Fruit fly (Drosophila melanogaster) whole organism, embryonic: Measurements from ENCODE around the gene CG32052.
A peak's percentile ranks its signal among the peaks of the same experiment; 100 is the strongest.

Experiments
- BEAF-32 ChIP-seq: fragments of 200-800 bp; sonication (Bioruptor generic); optimal IDR thresholded peaks from 3 replicates; lab custom pipeline; 2017; ENCODE audit warnings: missing biosample characterization, missing genetic modification characterization, mild to moderate bottlenecking, moderate library complexity, missing genetic modification reagents
- Blimp-1 ChIP-seq: fragments of 200-800 bp; sonication (Bioruptor generic); optimal IDR thresholded peaks from 3 replicates; lab custom pipeline; 2018; ENCODE audit warnings: missing biosample characterization, missing genetic modification characterization, mild to moderate bottlenecking, moderate library complexity, missing genetic modification reagents
- CG10462 ChIP-seq: fragments of 200-800 bp; sonication (Bioruptor generic); optimal IDR thresholded peaks from 2 replicates; lab custom pipeline; 2016; ENCODE audit warnings: missing biosample characterization, missing genetic modification characterization
- CG11504 ChIP-seq: fragments of 200-800 bp; sonication (Bioruptor generic); optimal IDR thresholded peaks from 3 replicates; lab custom pipeline; 2019; ENCODE audit warnings: missing biosample characterization, mild to moderate bottlenecking, missing genetic modification characterization, moderate library complexity
- CG12219 ChIP-seq: fragments of 200-800 bp; sonication (Bioruptor generic); optimal IDR thresholded peaks from 3 replicates; lab custom pipeline; 2018; ENCODE audit warnings: missing biosample characterization, mild to moderate bottlenecking, missing genetic modification characterization
- CG12391 ChIP-seq: fragments of 200-800 bp; sonication (Bioruptor generic); optimal IDR thresholded peaks from 3 replicates; lab custom pipeline; 2018; ENCODE audit warnings: missing biosample characterization, mild to moderate bottlenecking, missing genetic modification characterization, moderate library complexity
- CG12769 ChIP-seq: fragments of 200-800 bp; sonication (Bioruptor generic); optimal IDR thresholded peaks from 2 replicates; lab custom pipeline; 2019; ENCODE audit warnings: missing biosample characterization, mild to moderate bottlenecking, missing genetic modification characterization, moderate library complexity
- CG13624 ChIP-seq: fragments of 200-800 bp; sonication (Bioruptor generic); optimal IDR thresholded peaks from 2 replicates; lab custom pipeline; 2016; ENCODE audit warnings: missing biosample characterization, missing genetic modification characterization
- CG1529 ChIP-seq: fragments of 200-800 bp; sonication (Bioruptor generic); optimal IDR thresholded peaks from 3 replicates; lab custom pipeline; 2018; ENCODE audit warnings: missing biosample characterization, missing genetic modification characterization
- CG18011 ChIP-seq: fragments of 200-800 bp; sonication (Bioruptor generic); optimal IDR thresholded peaks from 2 replicates; lab custom pipeline; 2017; ENCODE audit warnings: missing biosample characterization, missing genetic modification characterization, mild to moderate bottlenecking, moderate library complexity, missing genotype
- CG32772 ChIP-seq: fragments of 200-800 bp; sonication (Bioruptor generic); IDR thresholded peaks from 2 replicates; pipeline ENCODE4 v1.3.6; 2022; ENCODE audit warnings: missing biosample characterization, missing genetic modification characterization
- CG4404 ChIP-seq: fragments of 200-800 bp; sonication (Bioruptor generic); IDR thresholded peaks from 2 replicates; pipeline ENCODE4 v1.3.6; 2022; ENCODE audit warnings: missing biosample characterization, missing genetic modification characterization
- CG4617 ChIP-seq: fragments of 200-800 bp; sonication (Bioruptor generic); optimal IDR thresholded peaks from 3 replicates; lab custom pipeline; 2016; ENCODE audit warnings: missing biosample characterization, missing genetic modification characterization, borderline replicate concordance
- CG6175 ChIP-seq: fragments of 200-800 bp; sonication (Bioruptor generic); IDR thresholded peaks from 3 replicates; pipeline ENCODE4 v1.3.6; 2022; ENCODE audit warnings: missing biosample characterization, missing genetic modification characterization
- CG6689 ChIP-seq: fragments of 200-800 bp; sonication (Bioruptor generic); IDR thresholded peaks from 2 replicates; pipeline ENCODE4 v1.3.6; 2022; ENCODE audit warnings: missing biosample characterization, missing genetic modification characterization
- CG7271 ChIP-seq: fragments of 200-800 bp; sonication (Bioruptor generic); optimal IDR thresholded peaks from 2 replicates; lab custom pipeline; 2018; ENCODE audit warnings: missing biosample characterization, mild to moderate bottlenecking, missing genetic modification characterization, moderate library complexity
- CG8290 ChIP-seq, 3 experiments: fragments of 200-800 bp; sonication (Bioruptor generic); optimal IDR thresholded peaks; 2 replicates each; lab custom pipeline; 2016 to 2019; ENCODE audit warnings: missing biosample characterization in 3 of 3, missing genetic modification characterization in 3 of 3, mild to moderate bottlenecking in 2 of 3, moderate library complexity in 1 of 3
- Camta ChIP-seq: fragments of 200-800 bp; sonication (Bioruptor generic); optimal IDR thresholded peaks from 2 replicates; lab custom pipeline; 2016; ENCODE audit warnings: missing biosample characterization, missing genetic modification characterization
- CoRest ChIP-seq: fragments of 200-800 bp; sonication (Bioruptor generic); optimal IDR thresholded peaks from 3 replicates; lab custom pipeline; 2018; ENCODE audit warnings: missing biosample characterization, mild to moderate bottlenecking, missing genetic modification characterization, moderate library complexity
- D19B ChIP-seq: fragments of 200-800 bp; sonication (Bioruptor generic); optimal IDR thresholded peaks from 2 replicates; lab custom pipeline; 2017; ENCODE audit warnings: missing biosample characterization, mild to moderate bottlenecking, missing genetic modification characterization
- Dll ChIP-seq: fragments of 200-800 bp; sonication (Bioruptor generic); IDR thresholded peaks from 4 replicates; pipeline ENCODE4 v1.3.6; 2022; ENCODE audit warnings: missing biosample characterization, missing genetic modification characterization; ENCODE audit not compliant: partially characterized antibody
- Ets65A ChIP-seq: fragments of 200-800 bp; sonication (Bioruptor generic); peaks from one replicate; lab custom pipeline; 2016; ENCODE audit warnings: missing biosample characterization, missing genetic modification characterization
- HLH3B ChIP-seq: fragments of 200-800 bp; sonication (Bioruptor generic); IDR thresholded peaks from 2 replicates; pipeline ENCODE4 v1.3.6; 2022; ENCODE audit warnings: missing biosample characterization, missing genetic modification characterization
- HLH4C ChIP-seq: fragments of 200-800 bp; sonication (Bioruptor generic); IDR thresholded peaks from 3 replicates; pipeline ENCODE4 v1.3.6; 2022; ENCODE audit warnings: missing biosample characterization, missing genetic modification characterization; ENCODE audit not compliant: partially characterized antibody
- HmgD ChIP-seq: fragments of 200-800 bp; sonication (Bioruptor generic); optimal IDR thresholded peaks from 3 replicates; lab custom pipeline; 2016; ENCODE audit warnings: missing biosample characterization, missing genetic modification characterization
- Hmr ChIP-seq: fragments of 200-800 bp; sonication (Bioruptor generic); optimal IDR thresholded peaks from 3 replicates; lab custom pipeline; 2017; ENCODE audit warnings: mild to moderate bottlenecking, missing biosample characterization, missing genetic modification reagents, missing genetic modification characterization
- Neu2 ChIP-seq: fragments of 200-800 bp; sonication (Bioruptor generic); optimal IDR thresholded peaks from 3 replicates; lab custom pipeline; 2016; ENCODE audit warnings: missing biosample characterization, missing genetic modification characterization, borderline replicate concordance
- Sry-δ ChIP-seq: fragments of 200-800 bp; sonication (Bioruptor generic); optimal IDR thresholded peaks from 2 replicates; lab custom pipeline; 2016; ENCODE audit warnings: missing biosample characterization, missing genetic modification characterization
- Taf1 ChIP-seq: fragments of 200-800 bp; sonication (Bioruptor generic); IDR thresholded peaks from 2 replicates; pipeline ENCODE4 v1.3.6; 2022; ENCODE audit warnings: missing biosample characterization, missing genetic modification characterization
- Tbp ChIP-seq: fragments of >200 bp; optimal IDR thresholded peaks from 2 replicates; lab custom pipeline; 2018; ENCODE audit warnings: missing biosample characterization, missing genetic modification characterization
- ara ChIP-seq: fragments of 200-800 bp; sonication (Bioruptor generic); IDR thresholded peaks from 2 replicates; pipeline ENCODE4 v1.3.6; 2022; ENCODE audit warnings: missing biosample characterization, missing genetic modification characterization
- ase ChIP-seq: fragments of 200-800 bp; sonication (Bioruptor generic); IDR thresholded peaks from 3 replicates; pipeline ENCODE4 v1.3.6; 2022; ENCODE audit warnings: missing biosample characterization, missing genetic modification characterization
- chm ChIP-seq: fragments of 200-800 bp; sonication (Bioruptor generic); IDR thresholded peaks from 2 replicates; pipeline ENCODE4 v1.3.6; 2022; ENCODE audit warnings: missing biosample characterization, missing genetic modification characterization
- crp ChIP-seq, 2 experiments: fragments of 200-800 bp; sonication (Bioruptor generic); optimal IDR thresholded peaks; 2 replicates in 1 of 2; 3 replicates in 1 of 2; lab custom pipeline; 2017; ENCODE audit warnings: missing biosample characterization in 2 of 2, missing genetic modification characterization in 2 of 2, mild to moderate bottlenecking in 1 of 2, moderate library complexity in 1 of 2
- jumu ChIP-seq: fragments of 200-800 bp; sonication (Bioruptor generic); optimal IDR thresholded peaks from 3 replicates; lab custom pipeline; 2016; ENCODE audit warnings: missing biosample characterization, missing genetic modification characterization
- mirr ChIP-seq: fragments of 200-800 bp; sonication (Bioruptor generic); optimal IDR thresholded peaks from 3 replicates; lab custom pipeline; 2018; ENCODE audit warnings: missing biosample characterization, mild to moderate bottlenecking, missing genetic modification characterization
- nerfin-1 ChIP-seq: fragments of 200-800 bp; sonication (Bioruptor generic); optimal IDR thresholded peaks from 3 replicates; lab custom pipeline; 2019; ENCODE audit warnings: missing biosample characterization, mild to moderate bottlenecking, missing genetic modification characterization, moderate library complexity
- nmo ChIP-seq: fragments of 200-800 bp; sonication (Bioruptor generic); optimal IDR thresholded peaks from 2 replicates; lab custom pipeline; 2018; ENCODE audit warnings: missing biosample characterization, mild to moderate bottlenecking, missing genetic modification characterization, moderate library complexity
- odd ChIP-seq: fragments of 200-800 bp; sonication (Bioruptor generic); optimal IDR thresholded peaks from 2 replicates; lab custom pipeline; 2017; ENCODE audit warnings: missing biosample characterization, mild to moderate bottlenecking, missing genetic modification characterization
- psq ChIP-seq: fragments of 200-800 bp; sonication (Bioruptor generic); optimal IDR thresholded peaks from 2 replicates; lab custom pipeline; 2017; ENCODE audit warnings: missing biosample characterization, missing genetic modification characterization
- sens-2 ChIP-seq: fragments of 200-800 bp; sonication (Bioruptor generic); IDR thresholded peaks from 2 replicates; pipeline ENCODE4 v1.3.6; 2022; ENCODE audit warnings: missing biosample characterization, missing genetic modification characterization
- so ChIP-seq: fragments of 200-800 bp; sonication (Bioruptor generic); IDR thresholded peaks from 3 replicates; pipeline ENCODE4 v1.3.6; 2022; ENCODE audit warnings: missing biosample characterization, missing genetic modification characterization
- sr ChIP-seq: fragments of 200-800 bp; sonication (Bioruptor generic); IDR thresholded peaks from 3 replicates; pipeline ENCODE4 v1.3.6; 2022; ENCODE audit warnings: missing biosample characterization, missing genetic modification characterization
- tap ChIP-seq: fragments of 200-800 bp; optimal IDR thresholded peaks from 3 replicates; lab custom pipeline; 2019; ENCODE audit warnings: missing biosample characterization, mild to moderate bottlenecking, missing genetic modification characterization, moderate library complexity
- tll ChIP-seq, 2 experiments: fragments of 200-800 bp in 1 of 2; fragments of >200 bp in 1 of 2; sonication (Bioruptor generic) in 1 of 2; optimal IDR thresholded peaks; 2 replicates each; lab custom pipeline; 2017 to 2019; ENCODE audit warnings: missing biosample characterization in 2 of 2, missing genetic modification characterization in 2 of 2, mild to moderate bottlenecking in 1 of 2, moderate library complexity in 1 of 2
- tx ChIP-seq: fragments of 200-800 bp; sonication (Bioruptor generic); optimal IDR thresholded peaks from 2 replicates; lab custom pipeline; 2016; ENCODE audit warnings: missing biosample characterization, missing genetic modification characterization

CG32052 gene

dm6 chr3L:9854583-9855519 lies 68.0 kb downstream of the CG32052 start, which contains the start of gene RasGAP1 (continued):
- peak; percentile 84 for TF ChIP-seq HmgD (GFP tag; lab: Kevin White, UChicago)
- peak; percentile 57; the same call in 3 of the 4 replicates for TF ChIP-seq Dll (GFP tag; lab: Robert Waterston, UW)
- TF ChIP-seq Taf1 (GFP tag; lab: Robert Waterston, UW): 0 out of 2 replicates have a peak, but pooled peaks have one; percentile 7
- 0 out of 3 replicates have a peak, but pooled peaks have one; percentile 16 for TF ChIP-seq sr (GFP tag; lab: Robert Waterston, UW)
- TF ChIP-seq tx (GFP tag; lab: Kevin White, UChicago): no peak
- no peak for TF ChIP-seq crp (GFP tag; optimal IDR thresholded peaks at IDR 0.05; lab: Kevin White, UChicago)
- TF ChIP-seq nerfin-1 (tag; lab: Kevin White, UChicago): peak; percentile 62
- TF ChIP-seq Ets65A: peak; percentile 88
- peak; percentile 9 for TF ChIP-seq Hmr
- TF ChIP-seq odd (GFP tag; lab: Kevin White, UChicago): no peak
- TF ChIP-seq CG6689 (GFP tag; lab: Robert Waterston, UW): 0 out of 2 replicates have a peak, but pooled peaks have one; percentile 5
- no peak for TF ChIP-seq CG4404 (GFP tag; lab: Robert Waterston, UW)
- TF ChIP-seq sens-2 (GFP tag; lab: Robert Waterston, UW): 0 out of 2 replicates have a peak, but pooled peaks have one; percentile 15
- TF ChIP-seq CoRest (tag; lab: Kevin White, UChicago): peak; percentile 7
- TF ChIP-seq Camta: no peak
- no peak for TF ChIP-seq mirr (GFP tag; lab: Kevin White, UChicago)
- peak; percentile 17 for TF ChIP-seq nmo (GFP tag; lab: Kevin White, UChicago)
- peak; percentile 91 for TF ChIP-seq CG4617 (GFP tag; lab: Kevin White, UChicago)
- TF ChIP-seq HLH4C (GFP tag; lab: Robert Waterston, UW): peak; percentile 54; the same call in 2 of the 3 replicates
- TF ChIP-seq CG13624 (GFP tag; lab: Kevin White, UChicago): peak; percentile 47
- TF ChIP-seq jumu (GFP tag; lab: Kevin White, UChicago): peak; percentile 18
- no peak for TF ChIP-seq CG10462
- peak; percentile 24 for TF ChIP-seq Blimp-1
- TF ChIP-seq Tbp: no peak
- peak; percentile 60 for TF ChIP-seq CG11504 (tag; lab: Kevin White, UChicago)
- peak; percentile 27 for TF ChIP-seq CG12769 (tag; lab: Kevin White, UChicago)
- TF ChIP-seq CG7271 (tag; lab: Kevin White, UChicago): no peak
- TF ChIP-seq tll (GFP tag; optimal IDR thresholded peaks at IDR 0.05; lab: Kevin White, UChicago): peak in 1 of 2 experiments; percentile 25
- TF ChIP-seq BEAF-32 (GFP tag; lab: Kevin White, UChicago): peak; percentile 61
- peak; percentile 98 for TF ChIP-seq CG18011 (GFP tag; lab: Kevin White, UChicago)
- peak; percentile 15 for TF ChIP-seq psq (GFP tag; lab: Kevin White, UChicago)
- TF ChIP-seq CG1529 (GFP tag; lab: Kevin White, UChicago): no peak
- peak; percentile 18 for TF ChIP-seq CG12219 (GFP tag; lab: Kevin White, UChicago)
- TF ChIP-seq CG32772 (GFP tag; lab: Robert Waterston, UW): 0 out of 2 replicates have a peak, but pooled peaks have one; percentile 6
- TF ChIP-seq CG6175 (GFP tag; lab: Robert Waterston, UW): peak; percentile 100
- TF ChIP-seq CG8290 (GFP tag; optimal IDR thresholded peaks at IDR 0.05; lab: Kevin White, UChicago): no peak
- TF ChIP-seq CG8290 (tag; optimal IDR thresholded peaks at IDR 0.05; lab: Kevin White, UChicago): peak; percentile 37 to 59
- TF ChIP-seq so (GFP tag; lab: Robert Waterston, UW): peak; percentile 43; the same call in 1 of the 3 replicates
- peak; percentile 27 for TF ChIP-seq tap (tag; lab: Kevin White, UChicago)
- 0 out of 2 replicates have a peak, but pooled peaks have one; percentile 6 for TF ChIP-seq HLH3B
- no peak for TF ChIP-seq CG12391 (tag; lab: Kevin White, UChicago)
- no peak for TF ChIP-seq D19B (GFP tag; lab: Kevin White, UChicago)
- no peak for TF ChIP-seq ara (GFP tag; lab: Robert Waterston, UW)
- peak; percentile 52 for TF ChIP-seq chm (GFP tag; lab: Robert Waterston, UW)
- TF ChIP-seq ase (GFP tag; lab: Robert Waterston, UW): no peak
- peak; percentile 36 for TF ChIP-seq Sry-δ (GFP tag; lab: Kevin White, UChicago)
- TF ChIP-seq Neu2 (GFP tag; lab: Kevin White, UChicago): no peak
